Comparison of ENCODE assay signal across 2 worm cellular contexts in the genomic region with DNA sequence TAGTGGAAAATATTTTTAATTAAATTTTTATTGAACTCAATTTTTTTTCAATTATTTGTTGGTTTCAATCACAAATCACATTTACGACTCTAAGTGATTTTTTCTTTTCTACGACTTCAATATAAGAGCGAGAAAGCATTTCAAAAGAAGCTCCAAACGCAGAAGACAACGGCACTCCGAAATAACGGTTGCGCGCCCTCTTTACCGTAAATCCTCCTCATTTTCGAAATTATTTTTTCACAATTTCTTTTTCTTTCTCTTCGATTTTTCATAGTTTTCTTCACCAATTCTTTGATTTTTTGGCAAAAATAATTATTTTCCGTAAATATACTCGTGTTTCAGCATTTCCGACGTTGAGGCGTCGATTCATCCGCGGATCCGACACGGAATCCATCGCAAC.
TF ChIP-seq lines count a peak whose summit lies in the region.

No protein-coding gene starts in this region.

TF ChIP-seq in whole organism, L4 larva, 104 proteins besides CTCF, POLR2A, EP300 and RAD21:
- TF ChIP-seq Y48G9A.11 (GFP tag; IDR thresholded peaks at IDR 0.05; lab: Robert Waterston, UW) = peak; percentile 95

TF ChIP-seq in whole organism, young adult, 124 proteins besides CTCF, POLR2A, EP300 and RAD21:
- peak; percentile 79 for TF ChIP-seq attf-3 (GFP tag; conservative IDR thresholded peaks at IDR 0.05; lab: Robert Waterston, UW)
